Worm (Caenorhabditis elegans): Measurements from ENCODE around the gene hlh-14.

hlh-14 gene

ce11 chrII:5712126-5712525 lies 26.6 kb downstream of the hlh-14 start:
- TF ChIP-seq flt-1 (GFP tag; IDR thresholded peaks at IDR 0.05): no peak
- no peak for TF ChIP-seq klf-2 (GFP tag; conservative IDR thresholded peaks at IDR 0.05)
- TF ChIP-seq ztf-29 (GFP tag; IDR thresholded peaks at IDR 0.05): no peak
- TF ChIP-seq ztf-23 (GFP tag; IDR thresholded peaks at IDR 0.05): no peak
- no peak for TF ChIP-seq T22C8.4 (GFP tag; IDR thresholded peaks at IDR 0.05)
- no peak for TF ChIP-seq ref-1 (GFP tag; conservative IDR thresholded peaks at IDR 0.05)

- no peak for TF ChIP-seq ref-1 (GFP tag; conservative IDR thresholded peaks at IDR 0.05)
- TF ChIP-seq T22C8.4 (GFP tag; IDR thresholded peaks at IDR 0.05): no peak
- no peak for TF ChIP-seq klf-2 (GFP tag; conservative IDR thresholded peaks at IDR 0.05)
- no peak for TF ChIP-seq ztf-23 (GFP tag; IDR thresholded peaks at IDR 0.05)
- no peak for TF ChIP-seq med-1 (GFP tag; optimal IDR thresholded peaks at IDR 0.05; ENCODE audit: insufficient read depth)
- TF ChIP-seq cog-1 (tag; optimal IDR thresholded peaks at IDR 0.05): no peak
- TF ChIP-seq ztf-29 (GFP tag; IDR thresholded peaks at IDR 0.05): no peak
- TF ChIP-seq flt-1 (GFP tag; IDR thresholded peaks at IDR 0.05): no peak
- no peak for TF ChIP-seq tab-1 (GFP tag; IDR thresholded peaks at IDR 0.05)
Measured at ce11 chrII:5710835-5711234, 27.9 kb downstream of the hlh-14 start.

ce11 chrII:5708154-5708553 lies 30.5 kb downstream of the hlh-14 start:
- TF ChIP-seq klf-2 (GFP tag; conservative IDR thresholded peaks at IDR 0.05) (no peak), flt-1 (GFP tag; IDR thresholded peaks at IDR 0.05) (no peak), T22C8.4 (GFP tag; IDR thresholded peaks at IDR 0.05) (no peak), ztf-29 (GFP tag; IDR thresholded peaks at IDR 0.05) (no peak), cog-1 (tag; optimal IDR thresholded peaks at IDR 0.05) (no peak), ref-1 (GFP tag; conservative IDR thresholded peaks at IDR 0.05) (no peak), med-1 (GFP tag; optimal IDR thresholded peaks at IDR 0.05; ENCODE audit: insufficient read depth) (no peak), tab-1 (GFP tag; IDR thresholded peaks at IDR 0.05) (no peak), ztf-23 (GFP tag; IDR thresholded peaks at IDR 0.05) (no peak)

ce11 chrII:5707532-5707931 lies 31.2 kb downstream of the hlh-14 start, which contains the start of gene osta-2:
Gene osta-2 (plus strand): TSS chrII:5707691.
- TF ChIP-seq ref-1 (GFP tag; conservative IDR thresholded peaks at IDR 0.05) (no peak), ztf-29 (GFP tag; IDR thresholded peaks at IDR 0.05) (no peak), T22C8.4 (GFP tag; IDR thresholded peaks at IDR 0.05) (no peak), med-1 (GFP tag; optimal IDR thresholded peaks at IDR 0.05; ENCODE audit: insufficient read depth) (no peak)

DNA sequence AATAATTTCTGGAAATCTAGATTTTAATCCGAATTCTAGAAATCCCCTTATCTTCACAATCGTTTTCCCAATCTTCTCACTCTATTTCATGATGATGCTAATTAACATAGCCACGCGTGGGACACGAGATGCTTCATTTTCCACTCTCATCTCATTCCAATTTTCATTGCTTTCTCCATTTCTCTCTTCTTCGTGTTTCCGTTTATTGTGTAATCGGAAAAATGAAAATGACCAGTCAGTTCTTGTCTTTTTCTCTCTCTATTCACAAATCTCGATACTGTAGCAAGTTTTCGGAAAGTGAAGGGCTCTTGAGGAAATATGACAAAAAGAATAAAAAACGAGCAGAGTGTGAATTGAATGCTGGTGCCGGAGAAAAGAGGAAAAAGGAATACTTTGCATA lies 34.2 kb downstream of the hlh-14 start:
- TF ChIP-seq cog-1 (tag; optimal IDR thresholded peaks at IDR 0.05): no peak

- TF ChIP-seq ztf-29 (GFP tag; IDR thresholded peaks at IDR 0.05) (no peak), ztf-23 (GFP tag; IDR thresholded peaks at IDR 0.05) (0 out of 2 replicates have a peak, but pooled peaks have one; percentile 11), med-1 (GFP tag; optimal IDR thresholded peaks at IDR 0.05; ENCODE audit: insufficient read depth) (no peak)
Measured at ce11 chrII:5702611-5703192, 36.0 kb downstream of the hlh-14 start.

DNA sequence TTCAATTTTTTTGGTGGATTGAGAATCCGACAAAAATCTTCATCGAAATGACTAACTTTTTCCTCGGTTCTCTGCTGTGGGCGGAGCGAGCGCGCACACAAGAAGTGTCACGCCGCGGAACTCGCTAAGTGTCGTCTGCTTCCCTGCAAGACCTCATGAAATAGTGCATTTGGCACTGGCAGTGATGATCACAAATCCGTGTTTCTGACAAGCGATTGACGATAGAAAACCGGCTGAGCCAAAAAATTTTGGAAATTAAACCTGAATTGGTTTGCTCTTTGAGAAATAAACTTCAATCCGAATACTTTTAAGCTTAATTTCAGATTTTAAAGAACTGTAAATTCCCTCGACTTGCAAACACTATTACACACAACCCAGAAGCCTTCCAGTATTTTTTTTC lies 37.2 kb downstream of the hlh-14 start:
- TF ChIP-seq ref-1 (GFP tag; conservative IDR thresholded peaks at IDR 0.05) (no peak), tab-1 (GFP tag; IDR thresholded peaks at IDR 0.05) (no peak), ztf-29 (GFP tag; IDR thresholded peaks at IDR 0.05) (no peak), T22C8.4 (GFP tag; IDR thresholded peaks at IDR 0.05) (no peak), klf-2 (GFP tag; conservative IDR thresholded peaks at IDR 0.05) (no peak), flt-1 (GFP tag; IDR thresholded peaks at IDR 0.05) (no peak), ztf-23 (GFP tag; IDR thresholded peaks at IDR 0.05) (no peak)

ce11 chrII:5698869-5699268 lies 39.8 kb downstream of the hlh-14 start, which contains the start of the genes C25H3.10 and C25H3.1:
Gene C25H3.10 (minus strand): TSS chrII:5698969.
Gene C25H3.1 (plus strand): TSS chrII:5699071.
- TF ChIP-seq ztf-29 (GFP tag; IDR thresholded peaks at IDR 0.05) (no peak), ztf-23 (GFP tag; IDR thresholded peaks at IDR 0.05) (no peak), T22C8.4 (GFP tag; IDR thresholded peaks at IDR 0.05) (no peak)

DNA sequence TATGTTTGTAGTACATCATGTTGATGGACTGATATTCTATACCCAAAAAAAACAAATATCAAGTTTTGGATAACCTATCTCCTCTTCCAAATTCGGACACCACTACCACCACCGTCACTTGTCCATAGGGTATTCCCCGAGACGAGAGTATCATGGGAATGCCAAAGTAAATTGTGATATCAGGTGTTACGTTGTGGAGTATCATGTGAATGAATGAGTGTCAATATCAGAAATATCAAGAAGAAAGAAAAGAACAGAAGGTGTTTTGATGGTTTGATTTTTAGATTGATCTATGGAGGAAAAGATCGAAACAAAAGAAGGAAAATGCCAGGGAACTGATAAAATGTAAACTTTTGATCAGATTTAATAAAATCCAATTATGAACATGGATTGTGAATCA lies 40.4 kb downstream of the hlh-14 start:
- TF ChIP-seq med-1 (GFP tag; optimal IDR thresholded peaks at IDR 0.05; ENCODE audit: insufficient read depth) (no peak), tab-1 (GFP tag; IDR thresholded peaks at IDR 0.05) (no peak), ztf-29 (GFP tag; IDR thresholded peaks at IDR 0.05) (no peak), flt-1 (GFP tag; IDR thresholded peaks at IDR 0.05) (no peak), T22C8.4 (GFP tag; IDR thresholded peaks at IDR 0.05) (no peak), ref-1 (GFP tag; conservative IDR thresholded peaks at IDR 0.05) (no peak), ztf-23 (GFP tag; IDR thresholded peaks at IDR 0.05) (no peak), cog-1 (tag; optimal IDR thresholded peaks at IDR 0.05) (no peak)

DNA sequence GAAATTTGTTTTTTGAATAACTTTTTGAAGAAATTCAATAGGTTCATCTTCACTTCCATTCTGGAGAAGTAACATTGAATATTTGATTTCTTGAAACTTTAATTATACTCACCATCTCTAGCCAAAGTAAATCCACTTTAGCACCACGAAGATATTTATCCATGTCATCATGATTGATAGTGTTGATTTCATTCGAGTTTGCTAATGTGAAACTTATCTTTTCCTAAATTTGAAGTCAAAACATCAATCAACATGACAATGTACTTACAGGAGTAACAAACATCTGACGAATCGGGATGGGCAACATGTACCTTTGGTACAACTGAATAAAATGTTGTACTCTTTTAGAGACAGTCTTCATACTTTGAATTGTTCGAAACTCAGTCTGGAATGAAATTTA lies 41.4 kb downstream of the hlh-14 start:
- TF ChIP-seq klf-2 (GFP tag; conservative IDR thresholded peaks at IDR 0.05) (no peak), ztf-23 (GFP tag; IDR thresholded peaks at IDR 0.05) (no peak), ref-1 (GFP tag; conservative IDR thresholded peaks at IDR 0.05) (no peak), flt-1 (GFP tag; IDR thresholded peaks at IDR 0.05) (no peak), ztf-29 (GFP tag; IDR thresholded peaks at IDR 0.05) (no peak), tab-1 (GFP tag; IDR thresholded peaks at IDR 0.05) (no peak), cog-1 (tag; optimal IDR thresholded peaks at IDR 0.05) (no peak), T22C8.4 (GFP tag; IDR thresholded peaks at IDR 0.05) (no peak), med-1 (GFP tag; optimal IDR thresholded peaks at IDR 0.05; ENCODE audit: insufficient read depth) (no peak)

DNA sequence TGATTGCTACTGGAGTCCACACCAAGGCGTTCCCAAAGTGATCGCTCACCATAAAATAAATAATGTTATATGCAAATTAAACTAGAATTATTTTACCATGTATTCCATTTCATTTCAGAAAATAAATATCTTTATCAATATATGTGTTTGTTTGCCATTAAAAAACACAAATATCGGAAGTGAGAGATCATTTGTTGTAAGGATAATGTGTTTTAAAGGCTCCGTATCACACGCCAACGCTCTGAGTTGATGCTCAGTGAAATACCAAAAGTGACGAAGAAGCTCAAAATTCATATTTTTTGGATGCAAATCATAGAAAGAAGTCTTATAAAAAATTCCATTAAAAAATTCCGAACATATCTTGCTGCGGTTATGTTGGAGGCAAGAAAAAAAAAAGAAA lies 42.5 kb downstream of the hlh-14 start:
- TF ChIP-seq ztf-29 (GFP tag; IDR thresholded peaks at IDR 0.05): no peak
- TF ChIP-seq cog-1 (tag; optimal IDR thresholded peaks at IDR 0.05): no peak
- no peak for TF ChIP-seq T22C8.4 (GFP tag; IDR thresholded peaks at IDR 0.05)
- no peak for TF ChIP-seq tab-1 (GFP tag; IDR thresholded peaks at IDR 0.05)
- no peak for TF ChIP-seq flt-1 (GFP tag; IDR thresholded peaks at IDR 0.05)
- TF ChIP-seq klf-2 (GFP tag; conservative IDR thresholded peaks at IDR 0.05): no peak
- TF ChIP-seq ztf-23 (GFP tag; IDR thresholded peaks at IDR 0.05): no peak
